Worm (Caenorhabditis elegans) whole organism, L1 larva: ENCODE data around the gene C41A3.2.

Experiments used
- alr-1 ChIP-seq: fragments of 200-800 bp; sonication (Bioruptor generic); optimal IDR thresholded peaks from 2 replicates; lab custom pipeline; 2018; ENCODE audit warnings: borderline replicate concordance, mild to moderate bottlenecking, missing genetic modification characterization, missing compliant biosample characterization
- ama-1 ChIP-seq: fragments of 150-350 bp; optimal IDR thresholded peaks from 2 replicates; lab custom pipeline; 2014
- ceh-63 ChIP-seq: fragments of 200-800 bp; sonication (Bioruptor generic); optimal IDR thresholded peaks from 2 replicates; lab custom pipeline; 2018; ENCODE audit warnings: mild to moderate bottlenecking, missing genetic modification characterization, missing compliant biosample characterization
- ces-1 ChIP-seq: fragments of 150-350 bp; optimal IDR thresholded peaks from 2 replicates; lab custom pipeline; 2014; ENCODE audit warnings: missing biosample characterization, missing genetic modification reagents, missing genetic modification characterization
- dpl-1 ChIP-seq, 3 experiments: fragments of 150-350 bp in 2 of 3; sonication (generic microtip) in 1 of 3; optimal IDR thresholded peaks; 2 replicates each; lab custom pipeline; 2014 to 2017; ENCODE audit warnings: missing biosample characterization in 3 of 3, missing genetic modification characterization in 3 of 3, missing genetic modification reagents in 3 of 3
- efl-1 ChIP-seq, 4 experiments: fragments of 150-350 bp; optimal IDR thresholded peaks in 3 of 4; peaks in 1 of 4; 1 replicate in 1 of 4; 2 replicates in 3 of 4; lab custom pipeline; 2014; ENCODE audit warnings: missing biosample characterization in 2 of 4, missing genetic modification characterization in 2 of 4, missing genetic modification reagents in 2 of 4
- efl-3 ChIP-seq: fragments of 200-800 bp; sonication (Bioruptor generic); optimal IDR thresholded peaks from 2 replicates; lab custom pipeline; 2018; ENCODE audit warnings: mild to moderate bottlenecking, missing genetic modification characterization, missing compliant biosample characterization
- egl-13 ChIP-seq: sonication (generic microtip); optimal IDR thresholded peaks from 2 replicates; lab custom pipeline; 2016; ENCODE audit warnings: missing genotype, missing genetic modification reagents, missing genetic modification characterization, missing compliant biosample characterization
- egl-27 ChIP-seq, 2 experiments: fragments of 150-350 bp in 1 of 2; sonication (generic microtip); optimal IDR thresholded peaks; 3 replicates each; lab custom pipeline; 2017 to 2018; ENCODE audit warnings: missing biosample characterization in 2 of 2, missing genetic modification characterization in 2 of 2, missing genetic modification reagents in 2 of 2
- elt-3 ChIP-seq, 6 experiments: fragments of 150-350 bp in 1 of 6; sonication (generic microtip); optimal IDR thresholded peaks; 2 replicates each; lab custom pipeline; 2017 to 2018; ENCODE audit warnings: missing biosample characterization in 6 of 6, missing genetic modification characterization in 6 of 6, inconsistent platforms in 1 of 6
- ets-5 ChIP-seq: fragments of 200-800 bp; sonication (Bioruptor generic); IDR thresholded peaks from 2 replicates; pipeline ENCODE4 v1.3.6; 2022; ENCODE audit warnings: missing genetic modification characterization, missing compliant biosample characterization
- fkh-10 ChIP-seq: sonication (generic microtip); optimal IDR thresholded peaks from 2 replicates; lab custom pipeline; 2017; ENCODE audit warnings: missing biosample characterization, missing genetic modification reagents, missing genetic modification characterization
- fkh-4 ChIP-seq: sonication (generic microtip); optimal IDR thresholded peaks from 2 replicates; lab custom pipeline; 2016; ENCODE audit warnings: missing compliant biosample characterization, missing genetic modification characterization, borderline replicate concordance
- fkh-8 ChIP-seq: sonication (generic microtip); optimal IDR thresholded peaks from 2 replicates; lab custom pipeline; 2016; ENCODE audit warnings: mild to moderate bottlenecking, missing genetic modification characterization, missing compliant biosample characterization
- grh-1 ChIP-seq: fragments of 200-800 bp; sonication (Bioruptor generic); IDR thresholded peaks from 2 replicates; pipeline ENCODE4 v1.3.6; 2022; ENCODE audit warnings: missing genetic modification reagents, missing genetic modification characterization, missing compliant biosample characterization
- hlh-17 ChIP-seq: fragments of 200-800 bp; sonication (Bioruptor generic); optimal IDR thresholded peaks from 2 replicates; lab custom pipeline; 2018; ENCODE audit warnings: missing genetic modification characterization, mild to moderate bottlenecking, missing compliant biosample characterization, moderate library complexity, borderline replicate concordance
- irx-1 ChIP-seq: sonication (generic microtip); optimal IDR thresholded peaks from 2 replicates; lab custom pipeline; 2016; ENCODE audit warnings: missing genetic modification characterization, missing compliant biosample characterization
- isw-1 ChIP-seq: fragments of 200-800 bp; sonication (Bioruptor generic); IDR thresholded peaks from 2 replicates; pipeline ENCODE4 v1.3.6; 2022; ENCODE audit warnings: missing genetic modification characterization, missing compliant biosample characterization
- lin-35 ChIP-seq, 2 experiments: fragments of 150-350 bp; optimal IDR thresholded peaks; 2 replicates each; lab custom pipeline; 2014; ENCODE audit warnings: missing biosample characterization in 2 of 2, missing genetic modification characterization in 2 of 2, missing genetic modification reagents in 2 of 2
- lin-39 ChIP-seq: fragments of 150-350 bp; optimal IDR thresholded peaks from 2 replicates; lab custom pipeline; 2014; ENCODE audit warnings: missing biosample characterization, missing genetic modification reagents, missing genetic modification characterization
- mab-9 ChIP-seq: fragments of 200-800 bp; sonication (Bioruptor generic); IDR thresholded peaks from 2 replicates; pipeline ENCODE4 v1.3.6; 2022; ENCODE audit warnings: missing genetic modification reagents, missing genetic modification characterization, missing compliant biosample characterization
- mep-1 ChIP-seq: fragments of 150-350 bp; optimal IDR thresholded peaks from 2 replicates; lab custom pipeline; 2014; ENCODE audit warnings: missing biosample characterization, missing genetic modification characterization
- nhr-12 ChIP-seq: sonication (generic microtip); optimal IDR thresholded peaks from 2 replicates; lab custom pipeline; 2017; ENCODE audit warnings: missing biosample characterization, missing genetic modification characterization
- nhr-19 ChIP-seq: fragments of 200-800 bp; sonication (Bioruptor generic); conservative IDR thresholded peaks from 2 replicates; pipeline ENCODE4 v1.3.6; 2022; ENCODE audit warnings: missing genetic modification characterization, missing compliant biosample characterization
- nhr-20 ChIP-seq: sonication (generic microtip); optimal IDR thresholded peaks from 2 replicates; lab custom pipeline; 2016; ENCODE audit warnings: mild to moderate bottlenecking, missing genetic modification characterization, missing compliant biosample characterization
- nhr-28 ChIP-seq: fragments of 150-350 bp; optimal IDR thresholded peaks from 2 replicates; lab custom pipeline; 2014; ENCODE audit warnings: missing biosample characterization, missing genetic modification characterization
- nhr-71 ChIP-seq: sonication (generic microtip); optimal IDR thresholded peaks from 2 replicates; lab custom pipeline; 2016; ENCODE audit warnings: mild to moderate bottlenecking, missing genetic modification characterization, moderate library complexity, missing compliant biosample characterization
- nhr-76 ChIP-seq: sonication (generic microtip); optimal IDR thresholded peaks from 2 replicates; lab custom pipeline; 2017; ENCODE audit warnings: missing biosample characterization, missing genetic modification characterization
- nhr-84 ChIP-seq: sonication (generic microtip); optimal IDR thresholded peaks from 2 replicates; lab custom pipeline; 2017; ENCODE audit warnings: missing biosample characterization, missing genetic modification characterization
- nhr-85 ChIP-seq: sonication (generic microtip); peaks from one replicate; lab custom pipeline; 2016; ENCODE audit warnings: missing genetic modification characterization, inconsistent platforms, missing compliant biosample characterization
- nhr-90 ChIP-seq: sonication (generic microtip); optimal IDR thresholded peaks from 2 replicates; lab custom pipeline; 2016; ENCODE audit warnings: mild to moderate bottlenecking, missing genetic modification characterization, missing compliant biosample characterization; ENCODE audit not compliant: poor library complexity
- pax-3 ChIP-seq: fragments of 200-800 bp; sonication (Bioruptor generic); optimal IDR thresholded peaks from 2 replicates; lab custom pipeline; 2018; ENCODE audit warnings: mild to moderate bottlenecking, missing genetic modification characterization, moderate library complexity, missing compliant biosample characterization
- rnt-1 ChIP-seq: sonication (generic microtip); optimal IDR thresholded peaks from 2 replicates; lab custom pipeline; 2016; ENCODE audit warnings: mild to moderate bottlenecking, missing genetic modification characterization, moderate library complexity, missing compliant biosample characterization
- skn-1 ChIP-seq: fragments of 150-350 bp; optimal IDR thresholded peaks from 2 replicates; lab custom pipeline; 2014; ENCODE audit warnings: missing biosample characterization, missing genetic modification characterization
- snpc-4 ChIP-seq: fragments of 150-350 bp; optimal IDR thresholded peaks from 2 replicates; lab custom pipeline; 2014; ENCODE audit warnings: missing biosample characterization, missing genetic modification characterization
- snu-23 ChIP-seq: sonication (generic microtip); optimal IDR thresholded peaks from 2 replicates; lab custom pipeline; 2016; ENCODE audit warnings: missing genetic modification characterization, missing compliant biosample characterization
- swsn-7 ChIP-seq: sonication (generic microtip); optimal IDR thresholded peaks from 2 replicates; lab custom pipeline; 2016; ENCODE audit warnings: missing genetic modification characterization, missing compliant biosample characterization
- tbx-2 ChIP-seq: sonication (generic microtip); optimal IDR thresholded peaks from 2 replicates; lab custom pipeline; 2016; ENCODE audit warnings: missing genetic modification characterization, missing compliant biosample characterization
- unc-130 ChIP-seq: fragments of 150-350 bp; optimal IDR thresholded peaks from 2 replicates; lab custom pipeline; 2017; ENCODE audit warnings: missing biosample characterization, missing genetic modification characterization, inconsistent platforms
- unc-62 ChIP-seq: fragments of 150-350 bp; optimal IDR thresholded peaks from 2 replicates; lab custom pipeline; 2014; ENCODE audit warnings: missing biosample characterization, missing genetic modification reagents, missing genetic modification characterization
- xbp-1 ChIP-seq: sonication (generic microtip); optimal IDR thresholded peaks from 2 replicates; lab custom pipeline; 2016; ENCODE audit warnings: missing genetic modification characterization, missing compliant biosample characterization
- zip-4 ChIP-seq: fragments of 200-800 bp; sonication (Bioruptor generic); optimal IDR thresholded peaks from 2 replicates; lab custom pipeline; 2018; ENCODE audit warnings: mild to moderate bottlenecking, missing genetic modification characterization, moderate library complexity, missing compliant biosample characterization

C41A3.2 gene

DNA sequence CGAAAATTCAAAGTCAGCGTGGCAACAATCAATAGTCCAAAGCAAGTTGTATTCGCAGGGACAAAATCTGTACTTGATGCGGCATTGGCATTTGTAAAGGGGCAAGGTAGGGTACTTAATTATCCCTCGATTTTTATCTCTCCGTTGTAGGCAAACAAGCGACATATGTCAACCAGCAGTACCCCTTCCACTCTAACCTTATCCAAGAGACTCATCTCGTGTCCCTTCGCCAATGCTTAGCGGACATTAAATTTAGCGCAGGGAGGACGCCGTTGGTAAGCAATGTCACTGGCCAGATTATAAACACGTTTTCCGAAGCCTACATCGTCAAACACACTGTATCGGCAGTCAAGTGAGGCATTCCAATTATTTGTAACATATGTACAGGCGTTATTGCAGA, 15.2 kb upstream of the C41A3.2 start (continued):
- peak; percentile 95 for TF ChIP-seq egl-13 (tag; lab: Kevin White, UChicago)
- TF ChIP-seq lin-35 (GFP tag; optimal IDR thresholded peaks at IDR 0.05; lab: Kevin White, UChicago), result peak; percentile 70 to 93
- TF ChIP-seq dpl-1 (GFP tag; optimal IDR thresholded peaks at IDR 0.05; lab: Kevin White, UChicago), result peak; percentile 35 to 67 (median 62)
- peak; percentile 83 for TF ChIP-seq unc-130 (tag; lab: Kevin White, UChicago)
- peak; percentile 48 for TF ChIP-seq ces-1 (GFP tag; lab: Kevin White, UChicago)
- TF ChIP-seq zip-4 (GFP tag; lab: Kevin White, UChicago), result peak; percentile 94
- TF ChIP-seq pax-3 (tag; lab: Kevin White, UChicago), result peak; percentile 89
- TF ChIP-seq fkh-4 (tag; lab: Kevin White, UChicago), result peak; percentile 90
- TF ChIP-seq irx-1 (tag; lab: Kevin White, UChicago), result peak; percentile 97
- peak; percentile 93 for TF ChIP-seq fkh-8 (tag; lab: Kevin White, UChicago)
- peak; percentile 65 to 98 (median 86) for TF ChIP-seq elt-3 (tag; optimal IDR thresholded peaks at IDR 0.05; lab: Kevin White, UChicago)
- peak; percentile 97 for TF ChIP-seq ceh-63 (GFP tag; lab: Kevin White, UChicago)
- peak; percentile 89 for TF ChIP-seq efl-3 (GFP tag; lab: Kevin White, UChicago)
- TF ChIP-seq skn-1 (tag; lab: Kevin White, UChicago), result peak; percentile 94
- TF ChIP-seq mep-1 (tag; lab: Kevin White, UChicago), result peak; percentile 99
- peak; percentile 95 for TF ChIP-seq lin-39
- TF ChIP-seq nhr-76 (tag; lab: Kevin White, UChicago), result peak; percentile 93
- no peak for TF ChIP-seq ets-5 (GFP tag; lab: Robert Waterston, UW)
- no peak for TF ChIP-seq nhr-84
- TF ChIP-seq ama-1 (lab: Kevin White, UChicago), result no peak
- TF ChIP-seq alr-1 (tag; lab: Kevin White, UChicago), result no peak
- no peak for TF ChIP-seq hlh-17 (GFP tag; lab: Kevin White, UChicago)
- TF ChIP-seq efl-1 (optimal IDR thresholded peaks at IDR 0.05; lab: Kevin White, UChicago), result peak; percentile 81 to 88
- TF ChIP-seq efl-1 (GFP tag; optimal IDR thresholded peaks at IDR 0.05 in 1 of 2; lab: Kevin White, UChicago), result peak in 1 of 2 experiments; percentile 98
- TF ChIP-seq egl-27 (tag; optimal IDR thresholded peaks at IDR 0.05; lab: Kevin White, UChicago), result peak; percentile 66 to 76
- peak; percentile 98 for TF ChIP-seq fkh-10 (GFP tag; lab: Kevin White, UChicago)
- TF ChIP-seq nhr-85 (tag; lab: Kevin White, UChicago), result peak; percentile 98
- peak; percentile 63 for TF ChIP-seq nhr-12 (tag; lab: Kevin White, UChicago)
- TF ChIP-seq unc-62 (GFP tag; lab: Kevin White, UChicago), result no peak
- TF ChIP-seq nhr-19 (GFP tag; lab: Robert Waterston, UW), result peak; percentile 97
- peak; percentile 93 for TF ChIP-seq mab-9
- TF ChIP-seq swsn-7 (tag; lab: Kevin White, UChicago), result peak; percentile 97
- peak; percentile 95 for TF ChIP-seq grh-1 (GFP tag; lab: Robert Waterston, UW)
- peak; percentile 84 for TF ChIP-seq isw-1
- peak; percentile 83 for TF ChIP-seq snpc-4 (tag; lab: Kevin White, UChicago)
- peak; percentile 98 for TF ChIP-seq tbx-2 (tag; lab: Kevin White, UChicago)
- TF ChIP-seq nhr-90 (tag; lab: Kevin White, UChicago), result peak; percentile 99
- TF ChIP-seq xbp-1, result peak; percentile 96
- no peak for TF ChIP-seq nhr-28 (tag; lab: Kevin White, UChicago)
- peak; percentile 97 for TF ChIP-seq rnt-1 (tag; lab: Kevin White, UChicago)

DNA sequence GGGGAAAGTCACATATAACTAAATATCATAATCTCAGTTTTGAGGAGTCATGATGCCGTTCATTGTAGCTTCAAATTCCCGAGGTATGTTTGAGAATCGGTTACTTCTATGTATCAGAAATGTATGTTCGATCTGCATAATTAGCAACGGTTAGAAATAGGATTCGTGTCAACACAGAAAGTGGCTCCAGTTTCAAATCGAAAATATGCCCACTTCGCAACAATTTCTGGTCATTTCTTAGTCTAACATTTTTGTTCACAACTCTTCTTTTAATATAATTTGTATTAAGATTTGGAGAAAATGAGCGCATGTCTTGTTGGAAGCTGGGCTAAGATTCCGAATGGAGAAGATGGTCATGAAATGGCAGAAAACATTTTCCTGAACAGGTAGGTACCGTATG, 640 bp downstream of the C41A3.2 start, which contains the start of gene pks-1:
pks-1 (plus strand) TSS at position 301 of the 400 bp plus-strand sequence.
- TF ChIP-seq hlh-17 (GFP tag; lab: Kevin White, UChicago), result no peak
- TF ChIP-seq snu-23 (GFP tag; lab: Kevin White, UChicago), result no peak
- no peak for TF ChIP-seq nhr-20 (tag; lab: Kevin White, UChicago)
- no peak for TF ChIP-seq nhr-71 (tag; lab: Kevin White, UChicago)
